Fruit fly (Drosophila melanogaster) whole organism, embryonic: ENCODE measurements around the gene Ufd1.

Source experiments
- Atf-2 ChIP-seq: fragments of 200-800 bp; sonication (Bioruptor generic); optimal IDR thresholded peaks from 2 replicates; lab custom pipeline; 2016; ENCODE audit warnings: missing biosample characterization, missing genetic modification characterization
- Atf3 ChIP-seq: fragments of 200-800 bp; sonication (Bioruptor generic); optimal IDR thresholded peaks from 3 replicates; lab custom pipeline; 2016; ENCODE audit warnings: missing biosample characterization, missing genetic modification characterization
- B-H1 ChIP-seq: fragments of 200-800 bp; sonication (Bioruptor generic); IDR thresholded peaks from 3 replicates; pipeline ENCODE4 v1.3.6; 2022; ENCODE audit warnings: missing biosample characterization, missing genetic modification characterization
- CG10147 ChIP-seq: fragments of 200-800 bp; sonication (Bioruptor generic); optimal IDR thresholded peaks from 2 replicates; lab custom pipeline; 2019; ENCODE audit warnings: missing biosample characterization, mild to moderate bottlenecking, missing genetic modification characterization, moderate library complexity
- CG1024 ChIP-seq: fragments of 200-800 bp; sonication (Bioruptor generic); IDR thresholded peaks from 2 replicates; pipeline ENCODE4 v1.3.6; 2022; ENCODE audit warnings: missing biosample characterization, missing genetic modification characterization
- CG10366 ChIP-seq: fragments of 200-800 bp; sonication (Bioruptor generic); IDR thresholded peaks from 2 replicates; pipeline ENCODE4 v1.3.6; 2022; ENCODE audit warnings: missing biosample characterization, missing genetic modification characterization
- CG11398 ChIP-seq: fragments of 200-800 bp; sonication (Bioruptor generic); optimal IDR thresholded peaks from 2 replicates; lab custom pipeline; 2016; ENCODE audit warnings: missing biosample characterization, missing genetic modification characterization
- CG11696 ChIP-seq: fragments of 200-800 bp; sonication (Bioruptor generic); IDR thresholded peaks from 2 replicates; pipeline ENCODE4 v1.3.6; 2022; ENCODE audit warnings: missing biosample characterization, missing genetic modification characterization
- CG1233 ChIP-seq: fragments of 200-800 bp; sonication (Bioruptor generic); optimal IDR thresholded peaks from 4 replicates; lab custom pipeline; 2018; ENCODE audit warnings: missing biosample characterization, mild to moderate bottlenecking, missing genetic modification characterization
- CG1529 ChIP-seq: fragments of 200-800 bp; sonication (Bioruptor generic); optimal IDR thresholded peaks from 3 replicates; lab custom pipeline; 2018; ENCODE audit warnings: missing biosample characterization, missing genetic modification characterization
- CG2199 ChIP-seq: fragments of 200-800 bp; sonication (Bioruptor generic); IDR thresholded peaks from 3 replicates; pipeline ENCODE4 v1.3.6; 2022; ENCODE audit warnings: missing biosample characterization, missing genetic modification characterization
- CG2889 ChIP-seq: fragments of 200-800 bp; sonication (Bioruptor generic); IDR thresholded peaks from 3 replicates; pipeline ENCODE4 v1.3.6; 2022; ENCODE audit warnings: missing biosample characterization, missing genetic modification characterization
- CG4328 ChIP-seq: fragments of 200-800 bp; sonication (Bioruptor generic); optimal IDR thresholded peaks from 3 replicates; lab custom pipeline; 2017; ENCODE audit warnings: missing biosample characterization, missing genetic modification reagents, missing genetic modification characterization
- CG4424 ChIP-seq: fragments of 200-800 bp; sonication (Bioruptor generic); optimal IDR thresholded peaks from 3 replicates; lab custom pipeline; 2016; ENCODE audit warnings: missing biosample characterization, missing genetic modification characterization
- CG4730 ChIP-seq: fragments of 200-800 bp; sonication (Bioruptor generic); IDR thresholded peaks from 2 replicates; pipeline ENCODE4 v1.3.6; 2022; ENCODE audit warnings: missing biosample characterization, missing genetic modification characterization
- CG5245 ChIP-seq: fragments of 200-800 bp; sonication (Bioruptor generic); optimal IDR thresholded peaks from 3 replicates; lab custom pipeline; 2016; ENCODE audit warnings: missing biosample characterization, missing genetic modification characterization
- CG8359 ChIP-seq: fragments of 200-800 bp; sonication (Bioruptor generic); optimal IDR thresholded peaks from 2 replicates; lab custom pipeline; 2017; ENCODE audit warnings: missing biosample characterization, mild to moderate bottlenecking, missing genetic modification characterization, borderline replicate concordance
- CoRest ChIP-seq: fragments of 200-800 bp; sonication (Bioruptor generic); optimal IDR thresholded peaks from 3 replicates; lab custom pipeline; 2018; ENCODE audit warnings: missing biosample characterization, mild to moderate bottlenecking, missing genetic modification characterization, moderate library complexity
- Dfd ChIP-seq, 2 experiments: fragments of >200 bp; optimal IDR thresholded peaks; 2 replicates each; lab custom pipeline; 2017; ENCODE audit warnings: missing biosample characterization in 2 of 2, missing genetic modification characterization in 2 of 2
- Dip2 ChIP-seq: fragments of 200-800 bp; sonication (Bioruptor generic); IDR thresholded peaks from 2 replicates; pipeline ENCODE4 v1.3.6; 2022; ENCODE audit warnings: missing biosample characterization, missing genetic modification characterization
- Dip3 ChIP-seq: fragments of 200-800 bp; sonication (Bioruptor generic); optimal IDR thresholded peaks from 3 replicates; lab custom pipeline; 2016; ENCODE audit warnings: missing biosample characterization, missing genetic modification characterization
- Dll ChIP-seq: fragments of 200-800 bp; sonication (Bioruptor generic); IDR thresholded peaks from 4 replicates; pipeline ENCODE4 v1.3.6; 2022; ENCODE audit warnings: missing biosample characterization, missing genetic modification characterization; ENCODE audit not compliant: partially characterized antibody
- Doc2 ChIP-seq: fragments of 200-800 bp; sonication (Bioruptor generic); IDR thresholded peaks from 2 replicates; pipeline ENCODE4 v1.3.6; 2022; ENCODE audit warnings: missing biosample characterization, missing genetic modification characterization
- Elba2 ChIP-seq: fragments of 200-800 bp; sonication (Bioruptor generic); optimal IDR thresholded peaks from 3 replicates; lab custom pipeline; 2016; ENCODE audit warnings: missing biosample characterization, missing genetic modification characterization
- HHEX ChIP-seq: fragments of 200-800 bp; sonication (Bioruptor generic); optimal IDR thresholded peaks from 3 replicates; lab custom pipeline; 2017; ENCODE audit warnings: missing biosample characterization, mild to moderate bottlenecking, missing genetic modification characterization, missing genetic modification reagents
- HmgZ ChIP-seq: fragments of 200-800 bp; sonication (Bioruptor generic); optimal IDR thresholded peaks from 2 replicates; lab custom pipeline; 2018; ENCODE audit warnings: missing biosample characterization, mild to moderate bottlenecking, missing genetic modification characterization
- MBD-R2 ChIP-seq: fragments of 200-800 bp; sonication (Bioruptor generic); IDR thresholded peaks from 2 replicates; pipeline ENCODE4 v1.3.6; 2022; ENCODE audit warnings: missing biosample characterization, missing genetic modification characterization
- NK7.1 ChIP-seq: fragments of 200-800 bp; sonication (Bioruptor generic); optimal IDR thresholded peaks from 3 replicates; lab custom pipeline; 2016; ENCODE audit warnings: missing biosample characterization, missing genetic modification characterization
- aop ChIP-seq: fragments of 200-800 bp; sonication (Bioruptor generic); IDR thresholded peaks from 2 replicates; pipeline ENCODE4 v1.3.6; 2022; ENCODE audit warnings: missing biosample characterization, missing genetic modification characterization
- ato ChIP-seq: fragments of 200-800 bp; sonication (Bioruptor generic); IDR thresholded peaks from 2 replicates; pipeline ENCODE4 v1.3.6; 2022; ENCODE audit warnings: missing biosample characterization, missing genetic modification characterization; ENCODE audit not compliant: partially characterized antibody
- dm ChIP-seq: fragments of 200-800 bp; sonication (Bioruptor generic); optimal IDR thresholded peaks from 3 replicates; lab custom pipeline; 2016; ENCODE audit warnings: missing biosample characterization, missing genetic modification characterization
- dpn ChIP-seq, 2 experiments: fragments of 200-800 bp; sonication (Bioruptor generic); optimal IDR thresholded peaks; 3 replicates each; lab custom pipeline; 2016; ENCODE audit warnings: missing biosample characterization in 2 of 2, missing genetic modification characterization in 2 of 2
- ems ChIP-seq: fragments of 200-800 bp; sonication (Bioruptor generic); optimal IDR thresholded peaks from 3 replicates; lab custom pipeline; 2016; ENCODE audit warnings: missing biosample characterization, missing genetic modification characterization
- fd96Cb ChIP-seq: fragments of 200-800 bp; sonication (Bioruptor generic); optimal IDR thresholded peaks from 2 replicates; lab custom pipeline; 2018; ENCODE audit warnings: missing biosample characterization, mild to moderate bottlenecking, missing genetic modification characterization, moderate library complexity
- gfzf ChIP-seq: fragments of 200-800 bp; sonication (Bioruptor generic); optimal IDR thresholded peaks from 2 replicates; lab custom pipeline; 2016; ENCODE audit warnings: missing biosample characterization, mild to moderate bottlenecking, missing genetic modification characterization, moderate library complexity
- gsb ChIP-seq: fragments of 200-800 bp; sonication (Bioruptor generic); IDR thresholded peaks from 2 replicates; pipeline ENCODE4 v1.3.6; 2022; ENCODE audit warnings: missing biosample characterization, missing genetic modification characterization
- h ChIP-seq: fragments of >200 bp; optimal IDR thresholded peaks from 2 replicates; lab custom pipeline; 2017
- inv ChIP-seq: fragments of 200-800 bp; sonication (Bioruptor generic); IDR thresholded peaks from 2 replicates; pipeline ENCODE4 v1.3.6; 2022; ENCODE audit warnings: missing biosample characterization, missing genetic modification characterization; ENCODE audit not compliant: partially characterized antibody
- mirr ChIP-seq: fragments of 200-800 bp; sonication (Bioruptor generic); optimal IDR thresholded peaks from 3 replicates; lab custom pipeline; 2018; ENCODE audit warnings: missing biosample characterization, mild to moderate bottlenecking, missing genetic modification characterization
- p53 ChIP-seq: fragments of 200-800 bp; sonication (Bioruptor generic); optimal IDR thresholded peaks from 2 replicates; lab custom pipeline; 2016; ENCODE audit warnings: missing biosample characterization, missing genetic modification characterization
- pita ChIP-seq: fragments of 200-800 bp; sonication (Bioruptor generic); optimal IDR thresholded peaks from 2 replicates; lab custom pipeline; 2017; ENCODE audit warnings: missing biosample characterization, mild to moderate bottlenecking, missing genetic modification characterization
- pzg ChIP-seq: fragments of 200-800 bp; sonication (Bioruptor generic); optimal IDR thresholded peaks from 3 replicates; lab custom pipeline; 2018; ENCODE audit warnings: missing biosample characterization, mild to moderate bottlenecking, missing genetic modification characterization, moderate library complexity
- repo ChIP-seq: fragments of 200-800 bp; sonication (Bioruptor generic); optimal IDR thresholded peaks from 2 replicates; lab custom pipeline; 2016; ENCODE audit warnings: missing biosample characterization, missing genetic modification characterization
- schlank ChIP-seq: fragments of 200-800 bp; sonication (Bioruptor generic); optimal IDR thresholded peaks from 2 replicates; lab custom pipeline; 2018; ENCODE audit warnings: missing biosample characterization, mild to moderate bottlenecking, missing genetic modification characterization
- sd ChIP-seq: fragments of 200-800 bp; sonication (Bioruptor generic); optimal IDR thresholded peaks from 3 replicates; lab custom pipeline; 2018; ENCODE audit warnings: missing biosample characterization, mild to moderate bottlenecking, missing genetic modification characterization, moderate library complexity
- sisA ChIP-seq: fragments of 200-800 bp; sonication (Bioruptor generic); IDR thresholded peaks from 2 replicates; pipeline ENCODE4 v1.3.6; 2022; ENCODE audit warnings: missing biosample characterization, missing genetic modification characterization
- sug ChIP-seq: fragments of 200-800 bp; optimal IDR thresholded peaks from 2 replicates; lab custom pipeline; 2019; ENCODE audit warnings: missing biosample characterization, mild to moderate bottlenecking, missing genetic modification characterization, moderate library complexity
- tap ChIP-seq: fragments of 200-800 bp; optimal IDR thresholded peaks from 3 replicates; lab custom pipeline; 2019; ENCODE audit warnings: missing biosample characterization, mild to moderate bottlenecking, missing genetic modification characterization, moderate library complexity
- tin ChIP-seq: fragments of 200-800 bp; sonication (Bioruptor generic); optimal IDR thresholded peaks from 3 replicates; lab custom pipeline; 2016; ENCODE audit warnings: missing biosample characterization, missing genetic modification characterization
- toy ChIP-seq: fragments of 200-800 bp; sonication (Bioruptor generic); IDR thresholded peaks from 2 replicates; pipeline ENCODE4 v1.3.6; 2022; ENCODE audit warnings: missing biosample characterization, missing genetic modification characterization
- usp ChIP-seq: fragments of >200 bp; optimal IDR thresholded peaks from 2 replicates; lab custom pipeline; 2017; ENCODE audit warnings: missing biosample characterization, missing genetic modification characterization

Ufd1 gene

dm6 chr3L:11097982-11098663 lies 24.9 kb downstream of the Ufd1 start, which contains the start of the genes Irbp18 and APP-BP1 (continued):
- peak; percentile 91 for TF ChIP-seq CG10147
- peak; percentile 96 for TF ChIP-seq CG4424 (GFP tag; lab: Kevin White, UChicago)
- peak; percentile 84 for TF ChIP-seq CG10366 (GFP tag; lab: Robert Waterston, UW)
- peak; percentile 91 for TF ChIP-seq CG2889
- peak; percentile 96 for TF ChIP-seq HmgZ
- peak; percentile 93 for TF ChIP-seq Atf3
- TF ChIP-seq schlank (tag; lab: Kevin White, UChicago) = peak; percentile 90
- TF ChIP-seq NK7.1 (GFP tag; lab: Kevin White, UChicago) = peak; percentile 87
- TF ChIP-seq usp (GFP tag; lab: Kevin White, UChicago) = no peak
- peak; percentile 86 for TF ChIP-seq dm (GFP tag; lab: Kevin White, UChicago)
- TF ChIP-seq ems (GFP tag; lab: Kevin White, UChicago) = peak; percentile 96
- TF ChIP-seq tap = peak; percentile 84
- peak; percentile 53; the same call in 1 of the 2 replicates for TF ChIP-seq aop
- peak; percentile 89 for TF ChIP-seq sug (tag; lab: Kevin White, UChicago)
- peak; percentile 65 for TF ChIP-seq CG11696 (GFP tag; lab: Robert Waterston, UW)
- peak; percentile 94 for TF ChIP-seq CG1233 (GFP tag; lab: Kevin White, UChicago)
- TF ChIP-seq ato (GFP tag; lab: Robert Waterston, UW) = no peak
- TF ChIP-seq h (lab: Kevin White, UChicago) = no peak
- TF ChIP-seq gsb (GFP tag; lab: Robert Waterston, UW) = peak; percentile 72
- peak; percentile 92 for TF ChIP-seq Atf-2 (GFP tag; lab: Kevin White, UChicago)
- TF ChIP-seq B-H1 = peak; percentile 81
- TF ChIP-seq CoRest (tag; lab: Kevin White, UChicago) = peak; percentile 95
- peak; percentile 87 for TF ChIP-seq p53 (GFP tag; lab: Kevin White, UChicago)
- TF ChIP-seq Dip2 (GFP tag; lab: Robert Waterston, UW) = no peak
- peak; percentile 93 to 95 for TF ChIP-seq dpn (GFP tag; optimal IDR thresholded peaks at IDR 0.05; lab: Kevin White, UChicago)
- TF ChIP-seq Dfd (GFP tag; optimal IDR thresholded peaks at IDR 0.05; lab: Kevin White, UChicago) = no peak
- peak; percentile 93 for TF ChIP-seq HHEX (GFP tag; lab: Kevin White, UChicago)
- TF ChIP-seq MBD-R2 = peak; percentile 72
- TF ChIP-seq inv = no peak
- peak; percentile 96 for TF ChIP-seq Dip3 (GFP tag; lab: Kevin White, UChicago)
- peak; percentile 89 for TF ChIP-seq fd96Cb (tag; lab: Kevin White, UChicago)
- TF ChIP-seq repo (GFP tag; lab: Kevin White, UChicago) = peak; percentile 86
- TF ChIP-seq Dll (GFP tag; lab: Robert Waterston, UW) = no peak
- peak; percentile 91 for TF ChIP-seq CG4328
- peak; percentile 23 for TF ChIP-seq gfzf
- TF ChIP-seq CG4730 = peak; percentile 73
- peak; percentile 63 for TF ChIP-seq CG1024 (GFP tag; lab: Robert Waterston, UW)
- peak; percentile 94 for TF ChIP-seq tin (GFP tag; lab: Kevin White, UChicago)
- TF ChIP-seq mirr (GFP tag; lab: Kevin White, UChicago) = peak; percentile 80
- peak; percentile 84 for TF ChIP-seq sisA (GFP tag; lab: Robert Waterston, UW)
- peak; percentile 86 for TF ChIP-seq CG1529 (GFP tag; lab: Kevin White, UChicago)
- TF ChIP-seq CG2199 (GFP tag; lab: Robert Waterston, UW) = 0 out of 3 replicates have a peak, but pooled peaks have one; percentile 43
- no peak for TF ChIP-seq sd (tag; lab: Kevin White, UChicago)
- no peak for TF ChIP-seq pita
- peak; percentile 36; the same call in 1 of the 2 replicates for TF ChIP-seq Doc2 (GFP tag; lab: Robert Waterston, UW)
- TF ChIP-seq Elba2 (GFP tag; lab: Kevin White, UChicago) = peak; percentile 97
- TF ChIP-seq CG11398 (GFP tag; lab: Kevin White, UChicago) = peak; percentile 83
- TF ChIP-seq CG8359 (GFP tag; lab: Kevin White, UChicago) = peak; percentile 74
- TF ChIP-seq pzg (GFP tag; lab: Kevin White, UChicago) = peak; percentile 53
- TF ChIP-seq toy (GFP tag; lab: Robert Waterston, UW) = peak; percentile 54; the same call in 1 of the 2 replicates
- TF ChIP-seq CG5245 (GFP tag; lab: Kevin White, UChicago) = peak; percentile 87
